Worm (Caenorhabditis elegans) whole organism, young adult: Measurements from ENCODE around the gene hoe-1.

ENCODE experiments used
- B0261.1 ChIP-seq: sonication (generic microtip); optimal IDR thresholded peaks from 2 replicates; lab custom pipeline; 2016; ENCODE audit warnings: mild to moderate bottlenecking, missing genetic modification characterization, moderate library complexity, missing compliant biosample characterization
- D2030.7 ChIP-seq: fragments of 200-800 bp; sonication (Bioruptor generic); IDR thresholded peaks from 2 replicates; pipeline ENCODE4 v1.3.6; 2022; ENCODE audit warnings: missing genetic modification reagents, missing genetic modification characterization, missing compliant biosample characterization
- F23B12.7 ChIP-seq: sonication (generic microtip); optimal IDR thresholded peaks from 2 replicates; lab custom pipeline; 2017; ENCODE audit warnings: missing genetic modification characterization, mild to moderate bottlenecking, missing compliant biosample characterization, antibody characterized with exemption, moderate library complexity; ENCODE audit not compliant: insufficient read depth
- F33H1.4 ChIP-seq: fragments of 200-800 bp; sonication (Bioruptor generic); IDR thresholded peaks from 2 replicates; pipeline ENCODE4 v1.3.6; 2022; ENCODE audit warnings: missing genetic modification reagents, missing genetic modification characterization, missing compliant biosample characterization
- F57A8.1 ChIP-seq: fragments of 200-800 bp; sonication (Bioruptor generic); optimal IDR thresholded peaks from 2 replicates; lab custom pipeline; 2018; ENCODE audit warnings: mild to moderate bottlenecking, missing genetic modification characterization, moderate library complexity, missing compliant biosample characterization
- T26A5.8 ChIP-seq: sonication (generic microtip); optimal IDR thresholded peaks from 2 replicates; lab custom pipeline; 2016; ENCODE audit warnings: missing genetic modification characterization, missing compliant biosample characterization
- Y53G8AR.9 ChIP-seq: fragments of 200-800 bp; sonication (Bioruptor generic); conservative IDR thresholded peaks from 2 replicates; pipeline ENCODE4 v1.3.6; 2022; ENCODE audit warnings: missing genetic modification reagents, missing genetic modification characterization, missing compliant biosample characterization
- Y79H2A.3 ChIP-seq: fragments of 200-800 bp; sonication (Bioruptor generic); conservative IDR thresholded peaks from 2 replicates; pipeline ENCODE4 v1.3.6; 2022; ENCODE audit warnings: missing genetic modification reagents, missing genetic modification characterization, missing compliant biosample characterization
- ZK185.1 ChIP-seq: sonication (generic microtip); optimal IDR thresholded peaks from 2 replicates; lab custom pipeline; 2016; ENCODE audit warnings: mild to moderate bottlenecking, missing genetic modification characterization, missing compliant biosample characterization; ENCODE audit not compliant: poor library complexity, severe bottlenecking
- attf-6 ChIP-seq: fragments of 200-800 bp; sonication (Bioruptor generic); IDR thresholded peaks from 2 replicates; pipeline ENCODE4 v1.3.6; 2022; ENCODE audit warnings: missing genetic modification reagents, missing genetic modification characterization, missing compliant biosample characterization
- ceh-40 ChIP-seq: fragments of 200-800 bp; sonication (Bioruptor generic); IDR thresholded peaks from 2 replicates; pipeline ENCODE4 v1.3.6; 2022; ENCODE audit warnings: missing genetic modification characterization, missing compliant biosample characterization
- dpl-1 ChIP-seq: fragments of 150-350 bp; optimal IDR thresholded peaks from 2 replicates; lab custom pipeline; 2014; ENCODE audit warnings: missing biosample characterization, missing genetic modification reagents, missing genetic modification characterization
- egrh-3 ChIP-seq: fragments of 200-800 bp; sonication (Bioruptor generic); IDR thresholded peaks from 2 replicates; pipeline ENCODE4 v1.3.6; 2022; ENCODE audit warnings: missing genetic modification reagents, missing genetic modification characterization, missing compliant biosample characterization
- lin-26 ChIP-seq: fragments of 200-800 bp; sonication (Bioruptor generic); IDR thresholded peaks from 2 replicates; pipeline ENCODE4 v1.3.6; 2022; ENCODE audit warnings: missing genetic modification reagents, missing genetic modification characterization, missing compliant biosample characterization
- lin-40 ChIP-seq: sonication (generic microtip); optimal IDR thresholded peaks from 2 replicates; lab custom pipeline; 2016; ENCODE audit warnings: missing genetic modification characterization, mild to moderate bottlenecking, missing compliant biosample characterization, missing genotype, missing genetic modification reagents
- lin-54 ChIP-seq: fragments of 200-800 bp; sonication (Bioruptor generic); optimal IDR thresholded peaks from 2 replicates; lab custom pipeline; 2018; ENCODE audit warnings: mild to moderate bottlenecking, missing genetic modification characterization, missing compliant biosample characterization
- lsl-1 ChIP-seq: fragments of 200-800 bp; sonication (Bioruptor generic); optimal IDR thresholded peaks from 2 replicates; lab custom pipeline; 2018; ENCODE audit warnings: mild to moderate bottlenecking, missing genetic modification characterization, moderate library complexity, missing compliant biosample characterization
- madf-6 ChIP-seq: fragments of 200-800 bp; sonication (Bioruptor generic); IDR thresholded peaks from 2 replicates; pipeline ENCODE4 v1.3.6; 2022; ENCODE audit warnings: missing genetic modification reagents, missing genetic modification characterization, missing compliant biosample characterization
- madf-8 ChIP-seq: fragments of 200-800 bp; sonication (Bioruptor generic); conservative IDR thresholded peaks from 2 replicates; pipeline ENCODE4 v1.3.6; 2022; ENCODE audit warnings: missing genetic modification reagents, missing genetic modification characterization, missing compliant biosample characterization
- mes-4 ChIP-seq: sonication (generic microtip); optimal IDR thresholded peaks from 2 replicates; lab custom pipeline; 2016; ENCODE audit warnings: missing genotype, missing genetic modification characterization, missing compliant biosample characterization
- nhr-27 ChIP-seq: fragments of 200-800 bp; sonication (Bioruptor generic); optimal IDR thresholded peaks from 2 replicates; lab custom pipeline; 2018; ENCODE audit warnings: mild to moderate bottlenecking, missing genetic modification characterization, moderate library complexity, missing compliant biosample characterization
- rec-8 ChIP-seq, 2 experiments: sonication (generic microtip); optimal IDR thresholded peaks; 2 replicates each; lab custom pipeline; 2016; ENCODE audit warnings: mild to moderate bottlenecking in 2 of 2, missing genetic modification characterization in 2 of 2, missing genetic modification reagents in 2 of 2, missing genotype in 2 of 2, missing biosample characterization in 1 of 2, missing compliant biosample characterization in 1 of 2, moderate library complexity in 1 of 2
- sdz-38 ChIP-seq: sonication (generic microtip); optimal IDR thresholded peaks from 2 replicates; lab custom pipeline; 2016; ENCODE audit warnings: missing genotype, missing genetic modification characterization, missing compliant biosample characterization
- sea-2 ChIP-seq: fragments of 200-800 bp; sonication (Bioruptor generic); IDR thresholded peaks from 2 replicates; pipeline ENCODE4 v1.3.6; 2022; ENCODE audit warnings: missing genetic modification characterization, missing compliant biosample characterization
- snpc-1.1 ChIP-seq: sonication (generic microtip); optimal IDR thresholded peaks from 2 replicates; lab custom pipeline; 2017; ENCODE audit warnings: missing genetic modification characterization, mild to moderate bottlenecking, missing compliant biosample characterization, antibody characterized with exemption, moderate library complexity, missing genotype, missing genetic modification reagents; ENCODE audit not compliant: insufficient read depth
- snpc-3.4 ChIP-seq: sonication (generic microtip); optimal IDR thresholded peaks from 2 replicates; lab custom pipeline; 2017; ENCODE audit warnings: missing genetic modification characterization, mild to moderate bottlenecking, missing compliant biosample characterization, antibody characterized with exemption, moderate library complexity, missing genotype, missing genetic modification reagents
- snpc-4 ChIP-seq, 5 experiments: fragments of 150-350 bp in 1 of 5; sonication (generic microtip) in 4 of 5; optimal IDR thresholded peaks; 2 replicates each; lab custom pipeline; 2014 to 2018; ENCODE audit warnings: missing genetic modification characterization in 5 of 5, missing biosample characterization in 3 of 5, antibody characterized with exemption in 2 of 5, mild to moderate bottlenecking in 2 of 5, missing compliant biosample characterization in 2 of 5, missing genotype in 2 of 5, moderate library complexity in 2 of 5, missing genetic modification reagents in 1 of 5
- somi-1 ChIP-seq: fragments of 200-800 bp; sonication (Bioruptor generic); optimal IDR thresholded peaks from 2 replicates; lab custom pipeline; 2018; ENCODE audit warnings: mild to moderate bottlenecking, missing genetic modification characterization, missing compliant biosample characterization
- tbp1 ChIP-seq: fragments of 200-800 bp; sonication (Bioruptor generic); optimal IDR thresholded peaks from 2 replicates; lab custom pipeline; 2018; ENCODE audit warnings: mild to moderate bottlenecking, missing genetic modification characterization, missing compliant biosample characterization
- tbx-9 ChIP-seq: sonication (generic microtip); optimal IDR thresholded peaks from 2 replicates; lab custom pipeline; 2016; ENCODE audit warnings: borderline replicate concordance, missing genetic modification characterization, inconsistent platforms, missing compliant biosample characterization
- tlf-1 ChIP-seq: fragments of 200-800 bp; sonication (Bioruptor generic); optimal IDR thresholded peaks from 2 replicates; lab custom pipeline; 2018; ENCODE audit warnings: mild to moderate bottlenecking, missing genetic modification characterization, missing compliant biosample characterization
- xnd-1 ChIP-seq: sonication (generic microtip); optimal IDR thresholded peaks from 2 replicates; lab custom pipeline; 2016; ENCODE audit warnings: missing genotype, missing genetic modification reagents, missing genetic modification characterization, missing compliant biosample characterization

The hoe-1 gene

ce11 chrIV:4758659-4759058, 14.6 kb upstream of the hoe-1 start, which contains the start of gene Y17G9B.8 (continued):
- TF ChIP-seq ceh-40 (GFP tag; lab: Robert Waterston, UW) (no peak), lin-54 (GFP tag; lab: Kevin White, UChicago) (peak; percentile 45), B0261.1 (no peak), tlf-1 (no peak), mes-4 (no peak), rec-8 (tag; optimal IDR thresholded peaks at IDR 0.05; lab: Kevin White, UChicago) (no peak), dpl-1 (GFP tag; lab: Kevin White, UChicago) (no peak), ZK185.1 (no peak), F57A8.1 (GFP tag; lab: Kevin White, UChicago) (no peak)
- TF ChIP-seq, all 124 proteins: peak for 23

ce11 chrIV:4755929-4756655, 12.0 kb upstream of the hoe-1 start, which contains the start of the genes fbxb-77 and Y17G9B.11:
TSS of gene fbxb-77 (minus strand) at chrIV:4756157.
TSS of gene Y17G9B.11 (plus strand) at chrIV:4756605.
- TF ChIP-seq nhr-27 (tag; lab: Kevin White, UChicago) (no peak), Y53G8AR.9 (GFP tag; lab: Robert Waterston, UW) (no peak), snpc-3.4 (tag; lab: Kevin White, UChicago) (no peak), lin-26 (GFP tag; lab: Robert Waterston, UW) (no peak), lin-40 (no peak), attf-6 (no peak), snpc-1.1 (tag; lab: Kevin White, UChicago) (no peak), somi-1 (GFP tag; lab: Kevin White, UChicago) (no peak), tbp1 (GFP tag; lab: Kevin White, UChicago) (no peak), rec-8 (tag; optimal IDR thresholded peaks at IDR 0.05; lab: Kevin White, UChicago) (no peak), Y79H2A.3 (GFP tag; lab: Robert Waterston, UW) (no peak), sdz-38 (tag; lab: Kevin White, UChicago) (no peak), egrh-3 (no peak), T26A5.8 (tag; lab: Kevin White, UChicago) (no peak)
- TF ChIP-seq, all 124 proteins: peak for 0

ce11 chrIV:4751814-4752213, 7.7 kb upstream of the hoe-1 start, which contains the start of gene Y17G9B.4:
TSS of gene Y17G9B.4 (plus strand) at chrIV:4752119.
- TF ChIP-seq xnd-1 (tag; lab: Kevin White, UChicago) = peak; percentile 86
- peak; percentile 90 for TF ChIP-seq F33H1.4 (GFP tag; lab: Robert Waterston, UW)
- no peak for TF ChIP-seq tbx-9
- peak; percentile 53 for TF ChIP-seq D2030.7 (GFP tag; lab: Robert Waterston, UW)
- peak; percentile 83 for TF ChIP-seq madf-6 (GFP tag; lab: Robert Waterston, UW)
- TF ChIP-seq tbp1 (GFP tag; lab: Kevin White, UChicago) = peak; percentile 17
- TF ChIP-seq F23B12.7 = no peak
- TF ChIP-seq snpc-4 (GFP tag; optimal IDR thresholded peaks at IDR 0.05; lab: Kevin White, UChicago) = no peak
- TF ChIP-seq snpc-4 (tag; optimal IDR thresholded peaks at IDR 0.05; lab: Kevin White, UChicago) = peak in 2 of 4 experiments; percentile 25 to 52
- peak; percentile 42 for TF ChIP-seq madf-8 (GFP tag; lab: Robert Waterston, UW)
- TF ChIP-seq lsl-1 = peak; percentile 91
- no peak for TF ChIP-seq sea-2 (GFP tag; lab: Robert Waterston, UW)
